Worm (Caenorhabditis elegans) whole organism, L4 larva: ENCODE results near the gene grd-5.

ENCODE experiments used
- R02D3.7 ChIP-seq: fragments of 150-350 bp; sonication (generic microtip); optimal IDR thresholded peaks from 3 replicates; lab custom pipeline; 2014; ENCODE audit warnings: missing biosample characterization, missing genetic modification characterization
- ama-1 ChIP-seq: fragments of 150-350 bp; optimal IDR thresholded peaks from 2 replicates; lab custom pipeline; 2014; ENCODE audit warnings: inconsistent platforms, mixed read lengths
- arid-1 ChIP-seq: fragments of 200-800 bp; sonication (Bioruptor generic); conservative IDR thresholded peaks from 2 replicates; pipeline ENCODE4 v1.3.6; 2022; ENCODE audit warnings: missing genetic modification reagents, missing genetic modification characterization, missing compliant biosample characterization
- ces-1 ChIP-seq: fragments of 150-350 bp; sonication (generic microtip); optimal IDR thresholded peaks from 4 replicates; lab custom pipeline; 2014; ENCODE audit warnings: missing biosample characterization, missing genetic modification reagents, missing genetic modification characterization
- fkh-10 ChIP-seq: fragments of 150-350 bp; optimal IDR thresholded peaks from 2 replicates; lab custom pipeline; 2014; ENCODE audit warnings: missing biosample characterization, missing genetic modification reagents, missing genetic modification characterization
- hlh-30 ChIP-seq: sonication (generic microtip); optimal IDR thresholded peaks from 2 replicates; lab custom pipeline; 2017; ENCODE audit warnings: antibody characterized with exemption, mild to moderate bottlenecking, missing genetic modification characterization, missing compliant biosample characterization; ENCODE audit not compliant: insufficient read depth
- lin-15B ChIP-seq: fragments of 150-350 bp; sonication (generic microtip); optimal IDR thresholded peaks from 3 replicates; lab custom pipeline; 2014; ENCODE audit warnings: missing biosample characterization, missing genetic modification characterization
- lir-3 ChIP-seq: sonication (generic microtip); optimal IDR thresholded peaks from 2 replicates; lab custom pipeline; 2016; ENCODE audit warnings: mild to moderate bottlenecking, missing genetic modification characterization, missing compliant biosample characterization
- pha-4 ChIP-seq, 2 experiments: fragments of 150-350 bp in 1 of 2; fragments of 200-800 bp in 1 of 2; sonication (Bioruptor generic) in 1 of 2; IDR thresholded peaks in 1 of 2; optimal IDR thresholded peaks in 1 of 2; 2 replicates each; pipeline versions ENCODE4 v1.3.6 to Lab custom; 2014 to 2022; ENCODE audit warnings: missing genetic modification characterization in 2 of 2, missing genetic modification reagents in 2 of 2, missing biosample characterization in 1 of 2, missing compliant biosample characterization in 1 of 2
- set-16 ChIP-seq: fragments of 200-800 bp; sonication (Bioruptor generic); IDR thresholded peaks from 2 replicates; pipeline ENCODE4 v1.3.6; 2022; ENCODE audit warnings: missing genetic modification reagents, missing genetic modification characterization, missing compliant biosample characterization

ce11 chrV:8622314-8622713 is 3.5 kb downstream of the grd-5 start, which contains the start of gene F41E6.1:
- TF ChIP-seq arid-1 (GFP tag; lab: Robert Waterston, UW) = no peak
- no peak for TF ChIP-seq R02D3.7 (tag; lab: Kevin White, UChicago)
- no peak for TF ChIP-seq ama-1
- no peak for TF ChIP-seq pha-4 (GFP tag; IDR thresholded peaks at IDR 0.05; lab: Robert Waterston, UW)
- no peak for TF ChIP-seq pha-4 (tag; optimal IDR thresholded peaks at IDR 0.05; lab: Kevin White, UChicago)
- TF ChIP-seq lir-3 (tag; lab: Kevin White, UChicago) = no peak
- TF ChIP-seq fkh-10 (GFP tag; lab: Kevin White, UChicago) = no peak
- TF ChIP-seq lin-15B (tag; lab: Kevin White, UChicago) = no peak
- TF ChIP-seq set-16 = no peak
- no peak for TF ChIP-seq ces-1
- TF ChIP-seq hlh-30 = no peak
